Fruit fly (Drosophila melanogaster) whole organism, embryonic: ENCODE data around the gene Orco.

ENCODE experiments used
- Atf6 ChIP-seq: fragments of 200-800 bp; sonication (Bioruptor generic); IDR thresholded peaks from 2 replicates; pipeline ENCODE4 v1.3.6; 2022; ENCODE audit warnings: missing biosample characterization, missing genetic modification characterization
- Bteb2 ChIP-seq: fragments of 200-800 bp; sonication (Bioruptor generic); optimal IDR thresholded peaks from 2 replicates; lab custom pipeline; 2016; ENCODE audit warnings: missing biosample characterization, missing genetic modification characterization
- C15 ChIP-seq: fragments of 200-800 bp; sonication (Bioruptor generic); IDR thresholded peaks from 3 replicates; pipeline ENCODE4 v1.3.6; 2022; ENCODE audit warnings: missing biosample characterization, missing genetic modification characterization
- CG10209 ChIP-seq: fragments of 200-800 bp; sonication (Bioruptor generic); optimal IDR thresholded peaks from 3 replicates; lab custom pipeline; 2017; ENCODE audit warnings: missing biosample characterization, mild to moderate bottlenecking, missing genetic modification characterization, missing genetic modification reagents
- CG10274 ChIP-seq: fragments of 200-800 bp; sonication (Bioruptor generic); optimal IDR thresholded peaks from 3 replicates; lab custom pipeline; 2017; ENCODE audit warnings: missing biosample characterization, mild to moderate bottlenecking, missing genetic modification characterization
- CG10979 ChIP-seq: fragments of 200-800 bp; sonication (Bioruptor generic); optimal IDR thresholded peaks from 2 replicates; lab custom pipeline; 2018; ENCODE audit warnings: missing biosample characterization, mild to moderate bottlenecking, missing genetic modification characterization, moderate library complexity
- CG11093 ChIP-seq: fragments of 200-800 bp; sonication (Bioruptor generic); IDR thresholded peaks from 3 replicates; pipeline ENCODE4 v1.3.6; 2022; ENCODE audit warnings: missing biosample characterization, missing genetic modification characterization
- CG12659 ChIP-seq: fragments of 200-800 bp; sonication (Bioruptor generic); optimal IDR thresholded peaks from 3 replicates; lab custom pipeline; 2017; ENCODE audit warnings: mild to moderate bottlenecking, missing biosample characterization, missing genetic modification reagents, missing genetic modification characterization
- CG12942 ChIP-seq: fragments of 200-800 bp; sonication (Bioruptor generic); optimal IDR thresholded peaks from 3 replicates; lab custom pipeline; 2016; ENCODE audit warnings: missing biosample characterization, missing genetic modification characterization
- CG13123 ChIP-seq: fragments of 200-800 bp; sonication (Bioruptor generic); optimal IDR thresholded peaks from 2 replicates; lab custom pipeline; 2016; ENCODE audit warnings: missing biosample characterization, missing genetic modification characterization
- CG13287 ChIP-seq: fragments of 200-800 bp; sonication (Bioruptor generic); IDR thresholded peaks from 2 replicates; pipeline ENCODE4 v1.3.6; 2022; ENCODE audit warnings: missing biosample characterization, missing genetic modification characterization; ENCODE audit not compliant: partially characterized antibody
- CG15073 ChIP-seq: fragments of 200-800 bp; sonication (Bioruptor generic); optimal IDR thresholded peaks from 2 replicates; lab custom pipeline; 2016; ENCODE audit warnings: missing biosample characterization, missing genetic modification characterization
- CG15601 ChIP-seq: fragments of 200-800 bp; sonication (Bioruptor generic); optimal IDR thresholded peaks from 3 replicates; lab custom pipeline; 2019; ENCODE audit warnings: missing biosample characterization, mild to moderate bottlenecking, missing genetic modification characterization, moderate library complexity
- CG17612 ChIP-seq: fragments of 200-800 bp; sonication (Bioruptor generic); IDR thresholded peaks from 2 replicates; pipeline ENCODE4 v1.3.6; 2022; ENCODE audit warnings: missing biosample characterization, missing genetic modification characterization
- CG1792 ChIP-seq: fragments of 200-800 bp; sonication (Bioruptor generic); optimal IDR thresholded peaks from 2 replicates; lab custom pipeline; 2016; ENCODE audit warnings: missing biosample characterization, missing genetic modification characterization
- CG2875 ChIP-seq: fragments of 200-800 bp; sonication (Bioruptor generic); optimal IDR thresholded peaks from 2 replicates; lab custom pipeline; 2017; ENCODE audit warnings: missing biosample characterization, mild to moderate bottlenecking, missing genetic modification characterization, missing genetic modification reagents
- CG30403 ChIP-seq: fragments of 200-800 bp; sonication (Bioruptor generic); optimal IDR thresholded peaks from 3 replicates; lab custom pipeline; 2016; ENCODE audit warnings: missing biosample characterization, missing genetic modification characterization
- CG32767 ChIP-seq: fragments of 200-800 bp; sonication (Bioruptor generic); IDR thresholded peaks from 2 replicates; pipeline ENCODE4 v1.3.6; 2022; ENCODE audit warnings: missing biosample characterization, missing genetic modification characterization
- CG3995 ChIP-seq: fragments of 200-800 bp; sonication (Bioruptor generic); optimal IDR thresholded peaks from 3 replicates; lab custom pipeline; 2016; ENCODE audit warnings: missing biosample characterization, missing genetic modification characterization
- CG4282 ChIP-seq: fragments of 200-800 bp; sonication (Bioruptor generic); optimal IDR thresholded peaks from 2 replicates; lab custom pipeline; 2016; ENCODE audit warnings: missing biosample characterization, missing genetic modification characterization
- CG5245 ChIP-seq: fragments of 200-800 bp; sonication (Bioruptor generic); optimal IDR thresholded peaks from 3 replicates; lab custom pipeline; 2016; ENCODE audit warnings: missing biosample characterization, missing genetic modification characterization
- CG6765 ChIP-seq: fragments of 200-800 bp; sonication (Bioruptor generic); optimal IDR thresholded peaks from 3 replicates; lab custom pipeline; 2017; ENCODE audit warnings: missing biosample characterization, mild to moderate bottlenecking, missing genetic modification characterization
- CG6813 ChIP-seq: fragments of 200-800 bp; sonication (Bioruptor generic); optimal IDR thresholded peaks from 2 replicates; lab custom pipeline; 2017; ENCODE audit warnings: missing biosample characterization, missing genetic modification characterization, mild to moderate bottlenecking, moderate library complexity, missing genetic modification reagents
- CG7839 ChIP-seq: fragments of 200-800 bp; sonication (Bioruptor generic); optimal IDR thresholded peaks from 3 replicates; lab custom pipeline; 2018; ENCODE audit warnings: missing biosample characterization, mild to moderate bottlenecking, missing genetic modification characterization, moderate library complexity
- CG7928 ChIP-seq: fragments of 200-800 bp; sonication (Bioruptor generic); optimal IDR thresholded peaks from 2 replicates; lab custom pipeline; 2017; ENCODE audit warnings: missing biosample characterization, mild to moderate bottlenecking, missing genetic modification characterization
- CG7987 ChIP-seq: fragments of 200-800 bp; sonication (Bioruptor generic); optimal IDR thresholded peaks from 2 replicates; lab custom pipeline; 2018; ENCODE audit warnings: missing biosample characterization, mild to moderate bottlenecking, missing genetic modification characterization, moderate library complexity
- CG9437 ChIP-seq: fragments of 200-800 bp; sonication (Bioruptor generic); optimal IDR thresholded peaks from 2 replicates; lab custom pipeline; 2018; ENCODE audit warnings: missing biosample characterization, mild to moderate bottlenecking, missing genetic modification characterization
- CG9817 ChIP-seq: fragments of 200-800 bp; sonication (Bioruptor generic); optimal IDR thresholded peaks from 2 replicates; lab custom pipeline; 2018; ENCODE audit warnings: missing biosample characterization, mild to moderate bottlenecking, missing genetic modification characterization, moderate library complexity
- CG9932 ChIP-seq: fragments of 200-800 bp; sonication (Bioruptor generic); IDR thresholded peaks from 2 replicates; pipeline ENCODE4 v1.3.6; 2022; ENCODE audit warnings: missing biosample characterization, missing genetic modification characterization
- Chrac-16 ChIP-seq: fragments of 200-800 bp; sonication (Bioruptor generic); optimal IDR thresholded peaks from 3 replicates; lab custom pipeline; 2016; ENCODE audit warnings: missing biosample characterization, missing genetic modification characterization
- Dp ChIP-seq: fragments of 200-800 bp; sonication (Bioruptor generic); optimal IDR thresholded peaks from 2 replicates; lab custom pipeline; 2018; ENCODE audit warnings: missing biosample characterization, mild to moderate bottlenecking, missing genetic modification characterization, moderate library complexity
- H15 ChIP-seq: fragments of 200-800 bp; sonication (Bioruptor generic); IDR thresholded peaks from 3 replicates; pipeline ENCODE4 v1.3.6; 2022; ENCODE audit warnings: missing biosample characterization, missing genetic modification characterization
- Hmx ChIP-seq: fragments of 200-800 bp; sonication (Bioruptor generic); optimal IDR thresholded peaks from 2 replicates; lab custom pipeline; 2016; ENCODE audit warnings: missing biosample characterization, missing genetic modification characterization
- Lim3 ChIP-seq: fragments of 200-800 bp; sonication (Bioruptor generic); IDR thresholded peaks from 2 replicates; pipeline ENCODE4 v1.3.6; 2022; ENCODE audit warnings: missing biosample characterization, missing genetic modification characterization
- Med ChIP-seq: fragments of 200-800 bp; sonication (Bioruptor generic); peaks from one replicate; lab custom pipeline; 2016; ENCODE audit warnings: missing biosample characterization, missing genetic modification characterization, mild to moderate bottlenecking, inconsistent platforms, moderate library complexity
- Optix ChIP-seq: fragments of 200-800 bp; sonication (Bioruptor generic); IDR thresholded peaks from 3 replicates; pipeline ENCODE4 v1.3.6; 2022; ENCODE audit warnings: missing biosample characterization, missing genetic modification characterization
- Scr ChIP-seq: fragments of 200-800 bp; sonication (Bioruptor generic); IDR thresholded peaks from 2 replicates; pipeline ENCODE4 v1.3.6; 2022; ENCODE audit warnings: missing biosample characterization, missing genetic modification characterization; ENCODE audit not compliant: partially characterized antibody
- Sox102F ChIP-seq: fragments of 200-800 bp; sonication (Bioruptor generic); optimal IDR thresholded peaks from 2 replicates; lab custom pipeline; 2018; ENCODE audit warnings: missing biosample characterization, mild to moderate bottlenecking, missing genetic modification characterization, moderate library complexity
- Sry-δ ChIP-seq: fragments of 200-800 bp; sonication (Bioruptor generic); optimal IDR thresholded peaks from 2 replicates; lab custom pipeline; 2016; ENCODE audit warnings: missing biosample characterization, missing genetic modification characterization
- Ssrp ChIP-seq: fragments of 200-800 bp; sonication (Bioruptor generic); optimal IDR thresholded peaks from 2 replicates; lab custom pipeline; 2018; ENCODE audit warnings: missing biosample characterization, mild to moderate bottlenecking, missing genetic modification characterization, moderate library complexity
- abd-A ChIP-seq: fragments of 200-800 bp; sonication (Bioruptor generic); optimal IDR thresholded peaks from 3 replicates; lab custom pipeline; 2019; ENCODE audit warnings: missing biosample characterization, mild to moderate bottlenecking, missing genetic modification characterization, moderate library complexity
- bbx ChIP-seq: fragments of 200-800 bp; sonication (Bioruptor generic); IDR thresholded peaks from 2 replicates; pipeline ENCODE4 v1.3.6; 2022; ENCODE audit warnings: missing biosample characterization, missing genetic modification characterization; ENCODE audit not compliant: partially characterized antibody
- caup ChIP-seq: fragments of 200-800 bp; sonication (Bioruptor generic); optimal IDR thresholded peaks from 3 replicates; lab custom pipeline; 2017; ENCODE audit warnings: missing biosample characterization, mild to moderate bottlenecking, missing genetic modification characterization, moderate library complexity; ENCODE audit not compliant: severe bottlenecking
- dmrt11E ChIP-seq: fragments of 200-800 bp; sonication (Bioruptor generic); optimal IDR thresholded peaks from 3 replicates; lab custom pipeline; 2018; ENCODE audit warnings: missing biosample characterization, mild to moderate bottlenecking, missing genetic modification characterization, moderate library complexity
- ewg ChIP-seq: fragments of 200-800 bp; sonication (Bioruptor generic); optimal IDR thresholded peaks from 3 replicates; lab custom pipeline; 2017; ENCODE audit warnings: mild to moderate bottlenecking, missing biosample characterization, missing genetic modification reagents, missing genetic modification characterization
- mam ChIP-seq: fragments of 200-800 bp; sonication (Bioruptor generic); optimal IDR thresholded peaks from 3 replicates; lab custom pipeline; 2016; ENCODE audit warnings: missing biosample characterization, missing genetic modification characterization
- nerfin-1 ChIP-seq: fragments of 200-800 bp; sonication (Bioruptor generic); optimal IDR thresholded peaks from 3 replicates; lab custom pipeline; 2019; ENCODE audit warnings: missing biosample characterization, mild to moderate bottlenecking, missing genetic modification characterization, moderate library complexity
- salm ChIP-seq: fragments of 200-800 bp; sonication (Bioruptor generic); optimal IDR thresholded peaks from 2 replicates; lab custom pipeline; 2018; ENCODE audit warnings: missing biosample characterization, mild to moderate bottlenecking, missing genetic modification characterization
- scrt ChIP-seq: fragments of 200-800 bp; sonication (Bioruptor generic); optimal IDR thresholded peaks from 2 replicates; lab custom pipeline; 2018; ENCODE audit warnings: missing biosample characterization, mild to moderate bottlenecking, missing genetic modification characterization, moderate library complexity
- seq ChIP-seq: fragments of 200-800 bp; sonication (Bioruptor generic); IDR thresholded peaks from 2 replicates; pipeline ENCODE4 v1.3.6; 2022; ENCODE audit warnings: missing biosample characterization, missing genetic modification characterization
- slp2 ChIP-seq: fragments of 200-800 bp; sonication (Bioruptor generic); optimal IDR thresholded peaks from 2 replicates; lab custom pipeline; 2016; ENCODE audit warnings: missing biosample characterization, missing genetic modification characterization

The Orco gene

DNA sequence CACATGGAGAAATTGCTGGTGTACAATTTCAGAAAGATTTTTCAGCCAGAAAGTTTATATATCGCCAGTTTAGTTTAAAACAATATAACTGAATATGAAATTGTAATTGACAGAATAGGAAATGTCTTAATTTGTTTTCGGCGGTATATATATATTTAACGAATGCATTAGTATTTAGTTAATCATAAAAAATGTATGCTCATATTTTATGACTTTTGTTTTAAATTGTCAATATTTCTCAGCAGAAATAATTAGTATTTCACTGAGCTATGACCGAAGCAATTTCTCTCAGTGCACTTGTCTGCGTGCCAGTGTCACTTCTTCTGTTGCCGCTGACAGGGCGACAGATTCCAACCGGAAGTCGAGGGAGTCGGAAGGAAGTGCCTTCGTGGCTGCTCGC is 781 bp upstream of the Orco start (continued):
- TF ChIP-seq CG6765 (GFP tag; lab: Kevin White, UChicago) (peak; percentile 45), CG12659 (GFP tag; lab: Kevin White, UChicago) (peak; percentile 59), Bteb2 (no peak), CG9817 (tag; lab: Kevin White, UChicago) (peak; percentile 8), CG17612 (GFP tag; lab: Robert Waterston, UW) (no peak), Chrac-16 (GFP tag; lab: Kevin White, UChicago) (peak; percentile 27), H15 (no peak), CG15073 (GFP tag; lab: Kevin White, UChicago) (no peak), Hmx (GFP tag; lab: Kevin White, UChicago) (no peak), CG15601 (tag; lab: Kevin White, UChicago) (no peak), bbx (no peak), Atf6 (GFP tag; lab: Robert Waterston, UW) (peak; percentile 24; the same call in 1 of the 2 replicates), Ssrp (tag; lab: Kevin White, UChicago) (no peak), CG11093 (no peak), CG32767 (GFP tag; lab: Robert Waterston, UW) (no peak), CG30403 (GFP tag; lab: Kevin White, UChicago) (peak; percentile 31), scrt (peak; percentile 4), CG9437 (GFP tag; lab: Kevin White, UChicago) (peak; percentile 26), slp2 (GFP tag; lab: Kevin White, UChicago) (no peak), Scr (GFP tag; lab: Robert Waterston, UW) (no peak), Optix (GFP tag; lab: Robert Waterston, UW) (no peak), mam (peak; percentile 6), CG5245 (no peak), CG10209 (peak; percentile 56), nerfin-1 (tag; lab: Kevin White, UChicago) (no peak), Med (peak; percentile 80), CG1792 (GFP tag; lab: Kevin White, UChicago) (no peak), Sry-δ (GFP tag; lab: Kevin White, UChicago) (no peak), dmrt11E (tag; lab: Kevin White, UChicago) (no peak), CG12942 (GFP tag; lab: Kevin White, UChicago) (no peak), CG2875 (GFP tag; lab: Kevin White, UChicago) (peak; percentile 2), abd-A (no peak), ewg (GFP tag; lab: Kevin White, UChicago) (no peak), CG3995 (GFP tag; lab: Kevin White, UChicago) (no peak), CG9932 (GFP tag; lab: Robert Waterston, UW) (no peak), CG6813 (GFP tag; lab: Kevin White, UChicago) (no peak), Lim3 (GFP tag; lab: Robert Waterston, UW) (no peak), CG13123 (GFP tag; lab: Kevin White, UChicago) (no peak), Sox102F (peak; percentile 54), CG4282 (GFP tag; lab: Kevin White, UChicago) (no peak), seq (no peak), C15 (GFP tag; lab: Robert Waterston, UW) (0 out of 3 replicates have a peak, but pooled peaks have one; percentile 33), salm (tag; lab: Kevin White, UChicago) (no peak), CG10979 (tag; lab: Kevin White, UChicago) (no peak), CG7928 (GFP tag; lab: Kevin White, UChicago) (no peak), Dp (GFP tag; lab: Kevin White, UChicago) (no peak), CG10274 (no peak), CG7987 (no peak), CG7839 (tag; lab: Kevin White, UChicago) (peak; percentile 63), caup (GFP tag; lab: Kevin White, UChicago) (peak; percentile 31), CG13287 (GFP tag; lab: Robert Waterston, UW) (no peak)
